Fruit fly (Drosophila melanogaster) whole organism, adult: ENCODE results near the gene tnc.

Experiments used
- CG12768 ChIP-seq: fragments of 200-800 bp; sonication (Bioruptor generic); optimal IDR thresholded peaks from 2 replicates; lab custom pipeline; 2017; ENCODE audit warnings: missing biosample characterization, missing genetic modification characterization, mild to moderate bottlenecking, moderate library complexity, missing genetic modification reagents
- bab1 ChIP-seq: fragments of 200-800 bp; sonication (Bioruptor generic); optimal IDR thresholded peaks from 3 replicates; lab custom pipeline; 2019; ENCODE audit warnings: missing biosample characterization, mild to moderate bottlenecking, missing genetic modification characterization, moderate library complexity

dm6 chr3R:24996502-24996901 is 12.3 kb downstream of the tnc start:
- TF ChIP-seq CG12768 (GFP tag; lab: Kevin White, UChicago): no peak
- no peak for TF ChIP-seq bab1
